Worm (Caenorhabditis elegans) whole organism, young adult: ENCODE measurements around the gene flwr-1.

Source experiments
- D2030.7 ChIP-seq: fragments of 200-800 bp; sonication (Bioruptor generic); IDR thresholded peaks from 2 replicates; pipeline ENCODE4 v1.3.6; 2022; ENCODE audit warnings: missing genetic modification reagents, missing genetic modification characterization, missing compliant biosample characterization
- F22D6.2 ChIP-seq: sonication (generic microtip); optimal IDR thresholded peaks from 2 replicates; lab custom pipeline; 2016; ENCODE audit warnings: mild to moderate bottlenecking, missing genetic modification characterization, missing compliant biosample characterization
- F33H1.4 ChIP-seq: fragments of 200-800 bp; sonication (Bioruptor generic); IDR thresholded peaks from 2 replicates; pipeline ENCODE4 v1.3.6; 2022; ENCODE audit warnings: missing genetic modification reagents, missing genetic modification characterization, missing compliant biosample characterization
- F37B4.10 ChIP-seq: fragments of 200-800 bp; sonication (Bioruptor generic); IDR thresholded peaks from 2 replicates; pipeline ENCODE4 v1.3.6; 2022; ENCODE audit warnings: missing genetic modification characterization, missing compliant biosample characterization
- F52B5.7 ChIP-seq: sonication (generic microtip); optimal IDR thresholded peaks from 2 replicates; lab custom pipeline; 2016; ENCODE audit warnings: mild to moderate bottlenecking, missing genetic modification characterization, missing compliant biosample characterization
- F57A8.1 ChIP-seq: fragments of 200-800 bp; sonication (Bioruptor generic); optimal IDR thresholded peaks from 2 replicates; lab custom pipeline; 2018; ENCODE audit warnings: mild to moderate bottlenecking, missing genetic modification characterization, moderate library complexity, missing compliant biosample characterization
- K12H6.12 ChIP-seq: fragments of 200-800 bp; sonication (Bioruptor generic); optimal IDR thresholded peaks from 2 replicates; lab custom pipeline; 2018; ENCODE audit warnings: mild to moderate bottlenecking, missing genetic modification characterization, missing compliant biosample characterization
- T07F8.4 ChIP-seq: sonication (generic microtip); optimal IDR thresholded peaks from 2 replicates; lab custom pipeline; 2016; ENCODE audit warnings: mild to moderate bottlenecking, missing genetic modification characterization, moderate library complexity, missing compliant biosample characterization
- athp-1 ChIP-seq: sonication (generic microtip); optimal IDR thresholded peaks from 2 replicates; lab custom pipeline; 2017; ENCODE audit warnings: mild to moderate bottlenecking, missing genetic modification characterization, missing compliant biosample characterization
- attf-3 ChIP-seq: fragments of 200-800 bp; sonication (Bioruptor generic); conservative IDR thresholded peaks from 2 replicates; pipeline ENCODE4 v1.3.6; 2022; ENCODE audit warnings: missing genetic modification reagents, missing genetic modification characterization, missing compliant biosample characterization
- cebp-2 ChIP-seq: fragments of 200-800 bp; sonication (Bioruptor generic); IDR thresholded peaks from 2 replicates; pipeline ENCODE4 v1.3.6; 2022; ENCODE audit warnings: missing genetic modification characterization, missing compliant biosample characterization
- ceh-91 ChIP-seq: fragments of 200-800 bp; sonication (Bioruptor generic); IDR thresholded peaks from 2 replicates; pipeline ENCODE4 v1.3.6; 2022; ENCODE audit warnings: missing genetic modification reagents, missing genetic modification characterization, missing compliant biosample characterization
- dpl-1 ChIP-seq: fragments of 150-350 bp; optimal IDR thresholded peaks from 2 replicates; lab custom pipeline; 2014; ENCODE audit warnings: missing biosample characterization, missing genetic modification reagents, missing genetic modification characterization
- egl-18 ChIP-seq: fragments of 200-800 bp; sonication (Bioruptor generic); IDR thresholded peaks from 2 replicates; pipeline ENCODE4 v1.3.6; 2022; ENCODE audit warnings: missing genetic modification reagents, missing genetic modification characterization, missing compliant biosample characterization
- fkh-3 ChIP-seq: sonication (generic microtip); optimal IDR thresholded peaks from 2 replicates; lab custom pipeline; 2016; ENCODE audit warnings: mild to moderate bottlenecking, missing genetic modification characterization, missing compliant biosample characterization
- hlh-12 ChIP-seq: sonication (generic microtip); optimal IDR thresholded peaks from 2 replicates; lab custom pipeline; 2016; ENCODE audit warnings: missing genetic modification characterization, missing compliant biosample characterization
- hmg-1.2 ChIP-seq: fragments of 200-800 bp; sonication (Bioruptor generic); IDR thresholded peaks from 2 replicates; pipeline ENCODE4 v1.3.6; 2022; ENCODE audit warnings: missing genetic modification reagents, missing genetic modification characterization, missing compliant biosample characterization
- lin-40 ChIP-seq: sonication (generic microtip); optimal IDR thresholded peaks from 2 replicates; lab custom pipeline; 2016; ENCODE audit warnings: missing genetic modification characterization, mild to moderate bottlenecking, missing compliant biosample characterization, missing genotype, missing genetic modification reagents
- lir-1 ChIP-seq: fragments of 200-800 bp; sonication (Bioruptor generic); conservative IDR thresholded peaks from 2 replicates; pipeline ENCODE4 v1.3.6; 2022; ENCODE audit warnings: missing genetic modification reagents, missing genetic modification characterization, missing compliant biosample characterization
- rec-8 ChIP-seq, 2 experiments: sonication (generic microtip); optimal IDR thresholded peaks; 2 replicates each; lab custom pipeline; 2016; ENCODE audit warnings: mild to moderate bottlenecking in 2 of 2, missing genetic modification characterization in 2 of 2, missing genetic modification reagents in 2 of 2, missing genotype in 2 of 2, missing biosample characterization in 1 of 2, missing compliant biosample characterization in 1 of 2, moderate library complexity in 1 of 2
- rpc-1 ChIP-seq, 2 experiments: fragments of 150-350 bp in 1 of 2; sonication (generic microtip) in 1 of 2; optimal IDR thresholded peaks; 2 replicates each; lab custom pipeline; 2014 to 2018; ENCODE audit warnings: missing biosample characterization in 1 of 2, missing genetic modification characterization in 1 of 2, missing genetic modification reagents in 1 of 2, missing genotype in 1 of 2
- xnd-1 ChIP-seq: sonication (generic microtip); optimal IDR thresholded peaks from 2 replicates; lab custom pipeline; 2016; ENCODE audit warnings: missing genotype, missing genetic modification reagents, missing genetic modification characterization, missing compliant biosample characterization
- ztf-22 ChIP-seq: fragments of 200-800 bp; sonication (Bioruptor generic); optimal IDR thresholded peaks from 2 replicates; lab custom pipeline; 2018; ENCODE audit warnings: mild to moderate bottlenecking, missing genetic modification characterization, moderate library complexity, missing compliant biosample characterization
- ztf-3 ChIP-seq: fragments of 200-800 bp; sonication (Bioruptor generic); optimal IDR thresholded peaks from 2 replicates; lab custom pipeline; 2018; ENCODE audit warnings: mild to moderate bottlenecking, missing genetic modification characterization, missing compliant biosample characterization

The flwr-1 gene

DNA sequence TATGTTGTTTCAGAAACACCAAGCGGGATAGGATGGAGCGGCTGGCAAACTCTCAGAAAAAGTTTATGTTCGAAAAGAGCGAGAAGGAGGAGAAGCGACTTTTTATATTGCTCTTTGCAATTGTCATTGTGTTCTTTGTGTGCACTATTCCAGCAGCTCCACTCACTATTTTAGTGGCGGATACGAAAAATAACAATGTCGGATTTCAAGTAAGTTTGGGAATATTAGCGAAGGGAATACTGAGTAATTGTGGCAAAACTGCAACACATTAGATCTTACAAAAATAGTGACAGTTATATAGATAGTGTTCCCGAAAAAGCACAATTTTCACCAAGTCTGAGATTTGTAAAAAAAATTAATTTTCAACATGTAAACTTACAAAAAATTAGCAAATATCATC, 47.3 kb downstream of the flwr-1 start:
- no peak for TF ChIP-seq athp-1 (tag; lab: Kevin White, UChicago)
- no peak for TF ChIP-seq F37B4.10 (GFP tag; lab: Robert Waterston, UW)
- no peak for TF ChIP-seq attf-3 (GFP tag; lab: Robert Waterston, UW)
- TF ChIP-seq ztf-22 (GFP tag; lab: Kevin White, UChicago) = no peak
- no peak for TF ChIP-seq xnd-1
- no peak for TF ChIP-seq rec-8 (tag; optimal IDR thresholded peaks at IDR 0.05; lab: Kevin White, UChicago)
- TF ChIP-seq hlh-12 (tag; lab: Kevin White, UChicago) = no peak
- TF ChIP-seq F52B5.7 (tag; lab: Kevin White, UChicago) = no peak
- no peak for TF ChIP-seq D2030.7 (GFP tag; lab: Robert Waterston, UW)
- no peak for TF ChIP-seq F33H1.4 (GFP tag; lab: Robert Waterston, UW)
- TF ChIP-seq K12H6.12 (tag; lab: Kevin White, UChicago) = no peak
- TF ChIP-seq ceh-91 (GFP tag; lab: Robert Waterston, UW) = no peak
- TF ChIP-seq cebp-2 (GFP tag; lab: Robert Waterston, UW) = no peak

DNA sequence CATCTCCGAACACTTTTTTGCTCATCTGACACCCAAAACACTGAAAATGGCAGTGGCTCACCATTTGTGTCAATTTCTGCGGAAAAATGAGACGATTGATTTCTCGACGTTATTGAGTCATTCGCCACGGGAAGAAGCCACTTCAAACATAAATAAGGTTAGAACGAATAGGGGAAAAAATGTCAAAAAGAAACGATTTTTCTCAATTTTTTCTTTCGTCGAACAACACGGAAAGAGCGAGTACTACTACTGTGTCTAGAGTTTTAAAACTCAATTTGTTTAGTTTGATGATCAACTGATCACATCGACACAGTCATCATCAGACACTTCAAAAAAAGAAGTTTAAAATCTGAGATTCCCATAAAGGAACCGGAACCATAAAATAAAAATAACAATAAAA, 49.2 kb downstream of the flwr-1 start:
- no peak for TF ChIP-seq hmg-1.2
- no peak for TF ChIP-seq F22D6.2
- no peak for TF ChIP-seq lin-40
- TF ChIP-seq rec-8 (tag; optimal IDR thresholded peaks at IDR 0.05; lab: Kevin White, UChicago) = no peak
- no peak for TF ChIP-seq egl-18 (GFP tag; lab: Robert Waterston, UW)
- no peak for TF ChIP-seq fkh-3 (tag; lab: Kevin White, UChicago)
- TF ChIP-seq ztf-3 (GFP tag; lab: Kevin White, UChicago) = no peak
- TF ChIP-seq F57A8.1 = no peak
- TF ChIP-seq lir-1 = no peak
- no peak for TF ChIP-seq T07F8.4 (tag; lab: Kevin White, UChicago)
- TF ChIP-seq dpl-1 (GFP tag; lab: Kevin White, UChicago) = no peak
- no peak for TF ChIP-seq rpc-1 (optimal IDR thresholded peaks at IDR 0.05; lab: Kevin White, UChicago)
- no peak for TF ChIP-seq rpc-1 (tag; optimal IDR thresholded peaks at IDR 0.05; lab: Kevin White, UChicago)
